Worm (Caenorhabditis elegans): ENCODE results near the gene hpo-9.

DNA sequence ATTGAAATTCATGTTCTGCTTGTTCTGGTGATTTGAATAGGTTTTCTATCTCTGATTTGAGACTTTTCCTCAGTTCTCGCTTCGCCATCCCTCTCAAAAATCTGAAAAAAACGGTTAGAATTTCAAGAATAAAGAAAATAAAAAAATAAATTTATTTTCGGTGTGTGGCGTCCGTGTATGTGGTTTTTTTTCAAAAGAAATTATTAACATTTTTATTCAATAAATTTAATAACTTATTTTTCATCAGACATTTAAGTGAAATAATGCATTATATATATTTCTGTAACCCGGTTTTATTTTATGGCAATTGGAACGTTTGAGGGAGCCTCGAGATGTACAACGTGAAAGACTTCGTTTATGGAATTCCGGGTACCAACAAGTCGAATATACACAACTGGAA is 2.2 kb downstream of the hpo-9 start, which contains the start of gene C05C8.5:
- TF ChIP-seq ztf-23 (GFP tag; IDR thresholded peaks at IDR 0.05), result no peak
- TF ChIP-seq flt-1 (GFP tag; IDR thresholded peaks at IDR 0.05), result no peak

All from whole organism, midembryonic.